Fruit fly (Drosophila melanogaster): Measurements from ENCODE around the gene CG17270.

CG17270 gene

dm6 chr3R:20784436-20785368 is 34.0 kb downstream of the CG17270 start (continued):
- TF ChIP-seq CG6276 (GFP tag; optimal IDR thresholded peaks at IDR 0.05) = peak; percentile 47
- TF ChIP-seq CG9139 (GFP tag; optimal IDR thresholded peaks at IDR 0.05) = peak; percentile 62
- no peak for TF ChIP-seq Smox (GFP tag; optimal IDR thresholded peaks at IDR 0.05)
- peak; percentile 26 for TF ChIP-seq Met (GFP tag; optimal IDR thresholded peaks at IDR 0.05)
- peak; percentile 70 for TF ChIP-seq Lpt (GFP tag; optimal IDR thresholded peaks at IDR 0.05)
- peak; percentile 50 for TF ChIP-seq svp (GFP tag)
- TF ChIP-seq CG8632 (GFP tag; optimal IDR thresholded peaks at IDR 0.05) = peak; percentile 19
- TF ChIP-seq CG6854 (GFP tag; optimal IDR thresholded peaks at IDR 0.05) = peak; percentile 47
- TF ChIP-seq CG3919 (GFP tag; optimal IDR thresholded peaks at IDR 0.05) = peak; percentile 39
- no peak for TF ChIP-seq acj6 (GFP tag; optimal IDR thresholded peaks at IDR 0.05)
- TF ChIP-seq Ets21C (GFP tag; optimal IDR thresholded peaks at IDR 0.05) = no peak
- peak; percentile 59; the same call in 1 of the 2 replicates for TF ChIP-seq CG11294 (GFP tag; IDR thresholded peaks at IDR 0.05)
- TF ChIP-seq CG3032 (tag; optimal IDR thresholded peaks at IDR 0.05) = peak; percentile 23

DNA sequence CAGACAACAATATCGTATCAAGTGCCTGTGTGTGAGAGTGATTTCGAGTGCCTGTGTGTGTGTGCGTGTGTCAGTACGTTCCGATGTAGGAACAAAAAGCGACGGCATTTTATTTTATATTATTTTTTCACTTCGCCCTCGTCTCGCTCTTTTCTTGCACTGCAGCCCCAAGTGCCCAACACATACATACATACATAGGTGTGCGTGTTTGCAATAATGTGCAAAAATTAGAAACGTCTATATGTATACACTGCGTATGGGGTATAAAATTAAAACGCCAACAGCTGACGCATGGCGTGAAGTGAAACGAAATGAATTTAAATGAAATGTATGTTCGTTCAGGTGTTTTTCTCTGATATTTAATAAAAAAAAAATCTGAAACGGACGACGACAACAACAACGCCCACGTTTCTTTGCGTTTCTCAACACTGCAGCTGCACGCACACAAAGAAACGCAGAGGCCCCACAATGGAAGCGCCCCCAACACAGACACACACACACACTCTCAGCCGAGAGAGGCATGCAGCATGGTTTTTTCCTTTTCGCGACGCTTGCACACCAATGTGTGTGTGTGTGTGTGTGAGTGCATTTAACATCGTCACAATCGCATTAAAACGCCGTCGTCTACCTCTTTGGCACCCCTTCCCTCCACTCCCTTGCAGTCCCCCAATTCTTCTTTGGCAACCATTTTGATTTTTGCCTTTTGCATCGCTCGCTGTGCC is 34.9 kb downstream of the CG17270 start:
- TF ChIP-seq CG11902 (GFP tag; optimal IDR thresholded peaks at IDR 0.05) = no peak
- TF ChIP-seq esn (GFP tag; optimal IDR thresholded peaks at IDR 0.05) = peak; percentile 71
- TF ChIP-seq CG6792 (GFP tag; optimal IDR thresholded peaks at IDR 0.05) = peak; percentile 56
- peak; percentile 40 to 72 for TF ChIP-seq ss (GFP tag; optimal IDR thresholded peaks at IDR 0.05)
- TF ChIP-seq Hr4 (GFP tag; optimal IDR thresholded peaks at IDR 0.05) = peak; percentile 74
- peak; percentile 64 for TF ChIP-seq vri (GFP tag; optimal IDR thresholded peaks at IDR 0.05)
- TF ChIP-seq CG6163 (GFP tag; IDR thresholded peaks at IDR 0.05) = peak; percentile 74
- TF ChIP-seq fkh (GFP tag; optimal IDR thresholded peaks at IDR 0.05) = no peak
- TF ChIP-seq cyc (GFP tag; optimal IDR thresholded peaks at IDR 0.05) = peak; percentile 24
- TF ChIP-seq Sox15 (GFP tag; optimal IDR thresholded peaks at IDR 0.05) = no peak
- TF ChIP-seq CG3032 (tag; optimal IDR thresholded peaks at IDR 0.05) = peak; percentile 26
- TF ChIP-seq Eip78C (GFP tag) = peak; percentile 85
- peak; percentile 32 for TF ChIP-seq CG31627 (GFP tag; optimal IDR thresholded peaks at IDR 0.05)
- TF ChIP-seq acj6 (GFP tag; optimal IDR thresholded peaks at IDR 0.05) = peak; percentile 57
- peak; percentile 33 for TF ChIP-seq CG10669 (GFP tag; optimal IDR thresholded peaks at IDR 0.05)
- TF ChIP-seq Eip75B (GFP tag; optimal IDR thresholded peaks at IDR 0.05) = peak; percentile 71
- peak; percentile 55 for TF ChIP-seq net (GFP tag; optimal IDR thresholded peaks at IDR 0.05)
- TF ChIP-seq CG11294 (GFP tag; IDR thresholded peaks at IDR 0.05) = peak; percentile 6; the same call in 1 of the 2 replicates
- TF ChIP-seq CG32006 (GFP tag; optimal IDR thresholded peaks at IDR 0.05) = peak; percentile 68
- TF ChIP-seq CG6854 (GFP tag; optimal IDR thresholded peaks at IDR 0.05) = no peak
- TF ChIP-seq Sox14 (GFP tag; optimal IDR thresholded peaks at IDR 0.05) = peak; percentile 85
- peak; percentile 38 for TF ChIP-seq spab (GFP tag; optimal IDR thresholded peaks at IDR 0.05)
- peak; percentile 55 for TF ChIP-seq Smox (GFP tag; optimal IDR thresholded peaks at IDR 0.05)
- no peak for TF ChIP-seq Gug (GFP tag; IDR thresholded peaks at IDR 0.05)
- TF ChIP-seq eg (GFP tag; IDR thresholded peaks at IDR 0.05) = peak; percentile 54; the same call in 1 of the 3 replicates
- peak in 1 of 2 experiments; percentile 42 for TF ChIP-seq salr (GFP tag; optimal IDR thresholded peaks at IDR 0.05)
- peak; percentile 29 for TF ChIP-seq CG9139 (GFP tag; optimal IDR thresholded peaks at IDR 0.05)
- peak; percentile 62 for TF ChIP-seq achi (GFP tag; optimal IDR thresholded peaks at IDR 0.05)
- TF ChIP-seq Ets96B (tag; optimal IDR thresholded peaks at IDR 0.05) = peak; percentile 62
- TF ChIP-seq CG3919 (GFP tag; optimal IDR thresholded peaks at IDR 0.05) = peak; percentile 55
- TF ChIP-seq CG10631 (GFP tag; optimal IDR thresholded peaks at IDR 0.05) = peak; percentile 64
- TF ChIP-seq Ets21C (GFP tag; optimal IDR thresholded peaks at IDR 0.05) = peak; percentile 48
- TF ChIP-seq OdsH (GFP tag; optimal IDR thresholded peaks at IDR 0.05) = peak; percentile 59
- peak; percentile 35 for TF ChIP-seq dsx (GFP tag; optimal IDR thresholded peaks at IDR 0.05; ENCODE audit: poor library complexity, severe bottlenecking)
- peak; percentile 46 for TF ChIP-seq CG34406 (GFP tag; optimal IDR thresholded peaks at IDR 0.05)
- TF ChIP-seq Eip93F (GFP tag; optimal IDR thresholded peaks at IDR 0.05) = no peak
- TF ChIP-seq CG6276 (GFP tag; optimal IDR thresholded peaks at IDR 0.05) = peak; percentile 52
- TF ChIP-seq topi (GFP tag; optimal IDR thresholded peaks at IDR 0.05) = peak; percentile 43
- TF ChIP-seq CG4318 (GFP tag; optimal IDR thresholded peaks at IDR 0.05) = peak; percentile 44
- TF ChIP-seq Blimp-1 (GFP tag; optimal IDR thresholded peaks at IDR 0.05) = no peak
- peak; percentile 58 for TF ChIP-seq lz (GFP tag; optimal IDR thresholded peaks at IDR 0.05)
